Worm (Caenorhabditis elegans) whole organism, L4 larva: Measurements from ENCODE around the gene mls-1.

Experiments used
- Y48G9A.11 ChIP-seq: fragments of 200-800 bp; sonication (Bioruptor generic); IDR thresholded peaks from 2 replicates; pipeline ENCODE4 v1.3.6; 2022; ENCODE audit warnings: missing genetic modification reagents, missing genetic modification characterization, missing compliant biosample characterization
- aly-2 ChIP-seq: sonication (generic microtip); optimal IDR thresholded peaks from 2 replicates; lab custom pipeline; 2018; ENCODE audit warnings: missing biosample characterization, missing genetic modification characterization
- ama-1 ChIP-seq: fragments of 150-350 bp; optimal IDR thresholded peaks from 2 replicates; lab custom pipeline; 2014; ENCODE audit warnings: inconsistent platforms, mixed read lengths
- egl-27 ChIP-seq: sonication (generic microtip); optimal IDR thresholded peaks from 3 replicates; lab custom pipeline; 2017; ENCODE audit warnings: missing biosample characterization, missing genetic modification reagents, missing genetic modification characterization
- jun-1 ChIP-seq: fragments of 150-350 bp; optimal IDR thresholded peaks from 2 replicates; lab custom pipeline; 2014; ENCODE audit warnings: missing biosample characterization, missing genetic modification reagents, missing genetic modification characterization
- madf-9 ChIP-seq: fragments of 200-800 bp; sonication (Bioruptor generic); conservative IDR thresholded peaks from 2 replicates; pipeline ENCODE4 v1.3.6; 2022; ENCODE audit warnings: missing genetic modification reagents, missing genetic modification characterization, missing compliant biosample characterization
- mdl-1 ChIP-seq, 2 experiments: fragments of 150-350 bp in 1 of 2; sonication (generic microtip) in 1 of 2; optimal IDR thresholded peaks; 2 replicates each; lab custom pipeline; 2014 to 2017; ENCODE audit warnings: missing biosample characterization in 2 of 2, missing genetic modification characterization in 2 of 2
- mes-2 ChIP-seq: sonication (generic microtip); optimal IDR thresholded peaks from 2 replicates; lab custom pipeline; 2016; ENCODE audit warnings: missing genotype, mild to moderate bottlenecking, missing genetic modification characterization, missing compliant biosample characterization; ENCODE audit not compliant: poor library complexity, severe bottlenecking
- nhr-11 ChIP-seq: fragments of 150-350 bp; optimal IDR thresholded peaks from 2 replicates; lab custom pipeline; 2014; ENCODE audit warnings: missing biosample characterization, missing genetic modification characterization
- nhr-25 ChIP-seq: sonication (generic microtip); optimal IDR thresholded peaks from 2 replicates; lab custom pipeline; 2017; ENCODE audit warnings: missing genetic modification characterization, mild to moderate bottlenecking, missing compliant biosample characterization, antibody characterized with exemption, moderate library complexity, borderline replicate concordance; ENCODE audit not compliant: insufficient read depth
- snpc-4 ChIP-seq: fragments of 150-350 bp; optimal IDR thresholded peaks from 2 replicates; lab custom pipeline; 2014; ENCODE audit warnings: missing biosample characterization, missing genetic modification characterization
- unc-39 ChIP-seq: sonication (generic microtip); optimal IDR thresholded peaks from 2 replicates; lab custom pipeline; 2017; ENCODE audit warnings: missing biosample characterization, missing genetic modification characterization
- ztf-11 ChIP-seq: fragments of 150-350 bp; optimal IDR thresholded peaks from 2 replicates; lab custom pipeline; 2014; ENCODE audit warnings: missing biosample characterization, missing genetic modification characterization
- ztf-7 ChIP-seq: fragments of 150-350 bp; optimal IDR thresholded peaks from 2 replicates; lab custom pipeline; 2014; ENCODE audit warnings: missing biosample characterization, missing genetic modification characterization

DNA sequence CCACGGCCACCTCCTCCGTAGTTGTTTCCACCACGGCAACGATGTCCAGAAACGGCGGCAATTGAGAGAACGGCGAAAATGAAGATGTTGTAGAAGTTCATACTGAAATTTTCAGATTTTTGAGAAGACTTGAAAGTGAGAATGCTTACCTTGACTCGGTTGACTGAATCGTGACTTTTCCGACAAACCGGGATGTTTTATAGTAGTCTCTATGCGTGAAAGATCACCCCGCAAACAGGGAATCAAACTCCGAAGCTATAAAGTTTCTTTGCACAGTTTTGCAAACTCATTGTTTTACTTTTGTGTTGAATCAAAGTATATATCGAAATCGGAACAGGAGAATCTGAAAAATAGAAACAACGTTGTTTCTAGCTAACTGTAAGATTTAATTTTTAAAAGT, 2.2 kb downstream of the mls-1 start, which contains the start of gene fipr-20:
- TF ChIP-seq jun-1: no peak
- TF ChIP-seq snpc-4 (tag; lab: Kevin White, UChicago): no peak
- TF ChIP-seq mdl-1 (tag; optimal IDR thresholded peaks at IDR 0.05; lab: Kevin White, UChicago): no peak
- TF ChIP-seq ztf-11 (tag; lab: Kevin White, UChicago): no peak
- TF ChIP-seq nhr-25: no peak
- no peak for TF ChIP-seq aly-2 (tag; lab: Kevin White, UChicago)
- no peak for TF ChIP-seq mes-2 (tag; lab: Kevin White, UChicago)
- TF ChIP-seq ztf-7 (tag; lab: Kevin White, UChicago): no peak
- TF ChIP-seq ama-1 (lab: Kevin White, UChicago): no peak
- no peak for TF ChIP-seq unc-39 (tag; lab: Kevin White, UChicago)
- TF ChIP-seq nhr-11 (tag; lab: Kevin White, UChicago): no peak
- no peak for TF ChIP-seq madf-9 (GFP tag; lab: Robert Waterston, UW)
- no peak for TF ChIP-seq egl-27 (tag; lab: Kevin White, UChicago)
- no peak for TF ChIP-seq Y48G9A.11
